Fruit fly (Drosophila melanogaster): ENCODE results near the gene CG9356.
A peak's percentile ranks its signal among the peaks of the same experiment; 100 is the strongest.

The CG9356 gene

DNA sequence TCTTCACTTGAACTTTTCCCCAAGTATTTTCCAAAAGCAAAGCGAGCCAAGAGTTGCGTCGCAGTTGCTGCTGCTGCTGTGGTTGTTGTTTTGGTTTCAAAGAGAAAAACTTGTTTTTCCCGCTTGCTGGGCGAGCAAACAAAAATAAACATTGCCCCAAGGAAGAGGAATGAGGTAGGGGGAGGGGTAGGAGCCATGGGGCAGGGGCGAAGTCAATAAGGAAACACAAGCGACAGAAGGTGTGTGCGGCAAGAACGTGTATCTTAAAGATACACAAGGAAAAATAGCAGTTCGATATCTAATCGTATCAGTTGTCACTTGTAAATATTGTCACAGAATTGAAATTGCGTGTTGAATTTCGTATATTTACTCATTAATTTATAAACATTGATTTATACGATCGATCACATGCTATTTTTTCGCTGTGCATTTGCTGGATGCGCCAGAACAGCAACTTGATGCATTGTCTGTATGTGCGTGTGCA, 10.5 kb downstream of the CG9356 start (continued):
- peak; percentile 32 for TF ChIP-seq mam (GFP tag; optimal IDR thresholded peaks at IDR 0.05)
- no peak for TF ChIP-seq CHES-1-like (GFP tag; optimal IDR thresholded peaks at IDR 0.05)
- peak; percentile 62 for TF ChIP-seq Nf-YB (GFP tag; optimal IDR thresholded peaks at IDR 0.05)
- peak; percentile 75 for TF ChIP-seq row (GFP tag; IDR thresholded peaks at IDR 0.05)
- TF ChIP-seq MESR4 (GFP tag; optimal IDR thresholded peaks at IDR 0.05): peak; percentile 25
- TF ChIP-seq CG15269 (tag; optimal IDR thresholded peaks at IDR 0.05): peak; percentile 55
- TF ChIP-seq NC2β (GFP tag; optimal IDR thresholded peaks at IDR 0.05): peak; percentile 53
- no peak for TF ChIP-seq vfl (GFP tag; optimal IDR thresholded peaks at IDR 0.05)
- TF ChIP-seq tup (GFP tag; optimal IDR thresholded peaks at IDR 0.05): peak; percentile 44
- TF ChIP-seq C15 (GFP tag; IDR thresholded peaks at IDR 0.05): 0 out of 3 replicates have a peak, but pooled peaks have one; percentile 6
- no peak for TF ChIP-seq Adf1 (GFP tag; IDR thresholded peaks at IDR 0.05)
- TF ChIP-seq CG14860 (GFP tag; IDR thresholded peaks at IDR 0.05; ENCODE audit: partially characterized antibody): no peak
- TF ChIP-seq CG6654 (GFP tag; optimal IDR thresholded peaks at IDR 0.05): peak; percentile 42
- peak; percentile 61 for TF ChIP-seq crol (GFP tag; IDR thresholded peaks at IDR 0.05)
- TF ChIP-seq CG10959 (GFP tag; IDR thresholded peaks at IDR 0.05): peak; percentile 67
- peak; percentile 66 for TF ChIP-seq Sox100B (GFP tag; optimal IDR thresholded peaks at IDR 0.05)
- TF ChIP-seq CG18262 (tag; optimal IDR thresholded peaks at IDR 0.05): peak; percentile 87
- peak; percentile 76 for TF ChIP-seq CG7839 (tag; optimal IDR thresholded peaks at IDR 0.05)
- TF ChIP-seq CG12769 (tag; optimal IDR thresholded peaks at IDR 0.05): peak; percentile 84
- no peak for TF ChIP-seq CG2129 (GFP tag; IDR thresholded peaks at IDR 0.05; ENCODE audit: partially characterized antibody)
- no peak for TF ChIP-seq Mad (GFP tag; optimal IDR thresholded peaks at IDR 0.05)
- no peak for TF ChIP-seq crp (GFP tag; optimal IDR thresholded peaks at IDR 0.05)
- no peak for TF ChIP-seq slbo (GFP tag; IDR thresholded peaks at IDR 0.05)
- TF ChIP-seq Hr3 (GFP tag; optimal IDR thresholded peaks at IDR 0.05): peak; percentile 38
- TF ChIP-seq CG4282 (GFP tag; optimal IDR thresholded peaks at IDR 0.05): no peak
- peak; percentile 71 for TF ChIP-seq gcm (GFP tag; optimal IDR thresholded peaks at IDR 0.05)
- peak; percentile 76 for TF ChIP-seq trem (tag; optimal IDR thresholded peaks at IDR 0.05)
- TF ChIP-seq Bdp1 (GFP tag; optimal IDR thresholded peaks at IDR 0.05): peak; percentile 33
- peak; percentile 81 for TF ChIP-seq Blimp-1 (GFP tag; optimal IDR thresholded peaks at IDR 0.05)
- TF ChIP-seq CG34224 (GFP tag; IDR thresholded peaks at IDR 0.05; ENCODE audit: partially characterized antibody): no peak
- peak; percentile 58 for TF ChIP-seq CG10147 (GFP tag; optimal IDR thresholded peaks at IDR 0.05)
- no peak for TF ChIP-seq CG10462 (GFP tag; optimal IDR thresholded peaks at IDR 0.05)
- peak; percentile 79 for TF ChIP-seq CG8924 (tag; optimal IDR thresholded peaks at IDR 0.05)
- peak; percentile 33 for TF ChIP-seq NC2α (GFP tag; optimal IDR thresholded peaks at IDR 0.05)
- TF ChIP-seq CG4404 (GFP tag; IDR thresholded peaks at IDR 0.05): peak; percentile 46; the same call in 1 of the 2 replicates
- no peak for TF ChIP-seq luna (GFP tag; optimal IDR thresholded peaks at IDR 0.05)
- peak; percentile 72 for TF ChIP-seq CG3407 (GFP tag; optimal IDR thresholded peaks at IDR 0.05)
- no peak for TF ChIP-seq gt (GFP tag; IDR thresholded peaks at IDR 0.05)
- no peak for TF ChIP-seq yki (optimal IDR thresholded peaks at IDR 0.05)
- TF ChIP-seq Usf (GFP tag; optimal IDR thresholded peaks at IDR 0.05): peak; percentile 21
- TF ChIP-seq Spps (tag; optimal IDR thresholded peaks at IDR 0.05): peak; percentile 87
- TF ChIP-seq fu2 (GFP tag; optimal IDR thresholded peaks at IDR 0.05): no peak
- TF ChIP-seq NfI (GFP tag; optimal IDR thresholded peaks at IDR 0.05): peak; percentile 55
- TF ChIP-seq CG8290 (GFP tag; optimal IDR thresholded peaks at IDR 0.05): peak; percentile 39
- TF ChIP-seq CG8290 (tag; optimal IDR thresholded peaks at IDR 0.05): peak; percentile 81 to 84
- peak; percentile 33 for TF ChIP-seq kay (GFP tag; optimal IDR thresholded peaks at IDR 0.05)
- peak; percentile 34 for TF ChIP-seq CG3065 (GFP tag; optimal IDR thresholded peaks at IDR 0.05)
- TF ChIP-seq nau (GFP tag; optimal IDR thresholded peaks at IDR 0.05): peak; percentile 65
- TF ChIP-seq toy (GFP tag; IDR thresholded peaks at IDR 0.05): no peak
- TF ChIP-seq ssp (GFP tag; IDR thresholded peaks at IDR 0.05): peak; percentile 39; the same call in 1 of the 2 replicates
- TF ChIP-seq CG3847 (GFP tag; IDR thresholded peaks at IDR 0.05): no peak; the same call in 1 of the 2 replicates

All from whole organism, embryonic.